Fruit fly (Drosophila melanogaster): Measurements from ENCODE around the gene CG33281.
A peak's percentile ranks its signal among the peaks of the same experiment; 100 is the strongest.

The CG33281 gene

dm6 chr2L:3371776-3372383 is 47.8 kb downstream of the CG33281 start:
- TF ChIP-seq salr (GFP tag; optimal IDR thresholded peaks at IDR 0.05) (no peak), CG16779 (tag; optimal IDR thresholded peaks at IDR 0.05) (no peak), CG32006 (GFP tag; optimal IDR thresholded peaks at IDR 0.05) (peak; percentile 24), CG4318 (GFP tag; optimal IDR thresholded peaks at IDR 0.05) (no peak), CG6276 (GFP tag; optimal IDR thresholded peaks at IDR 0.05) (no peak), Sox102F (GFP tag; optimal IDR thresholded peaks at IDR 0.05) (no peak), Eip93F (GFP tag; optimal IDR thresholded peaks at IDR 0.05) (peak; percentile 36), net (GFP tag; optimal IDR thresholded peaks at IDR 0.05) (no peak), Sox15 (GFP tag; optimal IDR thresholded peaks at IDR 0.05) (no peak), Hr4 (GFP tag; optimal IDR thresholded peaks at IDR 0.05) (no peak), CG3919 (GFP tag; optimal IDR thresholded peaks at IDR 0.05) (no peak), vri (GFP tag; optimal IDR thresholded peaks at IDR 0.05) (peak; percentile 91), CG10631 (GFP tag; optimal IDR thresholded peaks at IDR 0.05) (no peak), CG1621 (tag; optimal IDR thresholded peaks at IDR 0.05) (no peak), CG11762 (GFP tag; optimal IDR thresholded peaks at IDR 0.05; ENCODE audit: insufficient read depth) (no peak), CG3032 (tag; optimal IDR thresholded peaks at IDR 0.05) (no peak), Blimp-1 (GFP tag; optimal IDR thresholded peaks at IDR 0.05) (no peak), Ets96B (tag; optimal IDR thresholded peaks at IDR 0.05) (no peak), Met (GFP tag; optimal IDR thresholded peaks at IDR 0.05) (no peak), CG7368 (GFP tag; optimal IDR thresholded peaks at IDR 0.05) (no peak), svp (GFP tag) (peak; percentile 65), dsx (GFP tag; optimal IDR thresholded peaks at IDR 0.05; ENCODE audit: poor library complexity, severe bottlenecking) (no peak)

dm6 chr2L:3372483-3372929 is 48.5 kb downstream of the CG33281 start:
- TF ChIP-seq Hr4 (GFP tag; optimal IDR thresholded peaks at IDR 0.05) (peak; percentile 46), Met (GFP tag; optimal IDR thresholded peaks at IDR 0.05) (no peak), CG15336 (GFP tag; IDR thresholded peaks at IDR 0.05) (peak; percentile 60), net (GFP tag; optimal IDR thresholded peaks at IDR 0.05) (peak; percentile 24), CG6808 (GFP tag; optimal IDR thresholded peaks at IDR 0.05) (peak; percentile 17), Gug (GFP tag; IDR thresholded peaks at IDR 0.05) (peak; percentile 26; the same call in 1 of the 2 replicates), CG4318 (GFP tag; optimal IDR thresholded peaks at IDR 0.05) (peak; percentile 17), Hr39 (GFP tag; optimal IDR thresholded peaks at IDR 0.05) (peak; percentile 18), Sox102F (GFP tag; optimal IDR thresholded peaks at IDR 0.05) (peak; percentile 1), svp (GFP tag) (peak; percentile 71), pdm3 (GFP tag; optimal IDR thresholded peaks at IDR 0.05) (peak; percentile 12), achi (GFP tag; optimal IDR thresholded peaks at IDR 0.05) (peak; percentile 13), CG32006 (GFP tag; optimal IDR thresholded peaks at IDR 0.05) (peak; percentile 50), Sox15 (GFP tag; optimal IDR thresholded peaks at IDR 0.05) (no peak), CG6792 (GFP tag; optimal IDR thresholded peaks at IDR 0.05) (peak; percentile 5), Eip75B (GFP tag; optimal IDR thresholded peaks at IDR 0.05) (peak; percentile 25), cyc (GFP tag; optimal IDR thresholded peaks at IDR 0.05) (peak; percentile 15), OdsH (GFP tag; optimal IDR thresholded peaks at IDR 0.05) (peak; percentile 39), CG6276 (GFP tag; optimal IDR thresholded peaks at IDR 0.05) (peak; percentile 41), topi (GFP tag; optimal IDR thresholded peaks at IDR 0.05) (peak; percentile 16), CG6163 (GFP tag; IDR thresholded peaks at IDR 0.05) (peak; percentile 64; the same call in 2 of the 3 replicates), CG7368 (GFP tag; optimal IDR thresholded peaks at IDR 0.05) (no peak), CG31627 (GFP tag; optimal IDR thresholded peaks at IDR 0.05) (peak; percentile 40), CG11902 (GFP tag; optimal IDR thresholded peaks at IDR 0.05) (no peak), esn (GFP tag; optimal IDR thresholded peaks at IDR 0.05) (peak; percentile 61), Ets96B (tag; optimal IDR thresholded peaks at IDR 0.05) (peak; percentile 31), Ets21C (GFP tag; optimal IDR thresholded peaks at IDR 0.05) (no peak), CG10631 (GFP tag; optimal IDR thresholded peaks at IDR 0.05) (peak; percentile 36), acj6 (GFP tag; optimal IDR thresholded peaks at IDR 0.05) (peak; percentile 11), Lpt (GFP tag; optimal IDR thresholded peaks at IDR 0.05) (no peak), CG3919 (GFP tag; optimal IDR thresholded peaks at IDR 0.05) (peak; percentile 21), eg (GFP tag; IDR thresholded peaks at IDR 0.05) (peak; percentile 69), Eip78C (GFP tag) (peak; percentile 73), salr (GFP tag; optimal IDR thresholded peaks at IDR 0.05) (no peak)
